Worm (Caenorhabditis elegans) whole organism, L4 larva: ENCODE measurements around the gene spig-8.

Experiments used
- D1046.2 ChIP-seq: fragments of 200-800 bp; sonication (Bioruptor generic); IDR thresholded peaks from 2 replicates; pipeline ENCODE4 v1.3.6; 2022; ENCODE audit warnings: missing genetic modification characterization, missing compliant biosample characterization
- T26A8.4 ChIP-seq: fragments of 200-800 bp; sonication (Bioruptor generic); IDR thresholded peaks from 2 replicates; pipeline ENCODE4 v1.3.6; 2022; ENCODE audit warnings: missing genetic modification characterization, missing compliant biosample characterization
- Y75B8A.6 ChIP-seq: fragments of 200-800 bp; sonication (Bioruptor generic); IDR thresholded peaks from 2 replicates; pipeline ENCODE4 v1.3.6; 2022; ENCODE audit warnings: missing genetic modification reagents, missing genetic modification characterization, missing compliant biosample characterization
- ceh-62 ChIP-seq: sonication (generic microtip); optimal IDR thresholded peaks from 2 replicates; lab custom pipeline; 2017; ENCODE audit warnings: missing biosample characterization, missing genetic modification characterization
- ceh-82 ChIP-seq: sonication (generic microtip); optimal IDR thresholded peaks from 2 replicates; lab custom pipeline; 2017; ENCODE audit warnings: missing biosample characterization, missing genetic modification characterization
- ctbp-1 ChIP-seq: fragments of 200-800 bp; sonication (Bioruptor generic); IDR thresholded peaks from 2 replicates; pipeline ENCODE4 v1.3.6; 2022; ENCODE audit warnings: missing genetic modification reagents, missing genetic modification characterization, missing compliant biosample characterization
- daf-16 ChIP-seq, 3 experiments: sonication (generic microtip); optimal IDR thresholded peaks; 2 replicates each; lab custom pipeline; 2016 to 2017; ENCODE audit warnings: missing genetic modification characterization in 3 of 3, missing genetic modification reagents in 3 of 3, mild to moderate bottlenecking in 2 of 3, missing compliant biosample characterization in 2 of 3, missing biosample characterization in 1 of 3, moderate library complexity in 1 of 3
- dmd-6 ChIP-seq: fragments of 200-800 bp; sonication (Bioruptor generic); IDR thresholded peaks from 2 replicates; pipeline ENCODE4 v1.3.6; 2022; ENCODE audit warnings: missing genetic modification reagents, missing genetic modification characterization, missing compliant biosample characterization
- duxl-1 ChIP-seq: sonication (generic microtip); optimal IDR thresholded peaks from 2 replicates; lab custom pipeline; 2016; ENCODE audit warnings: mild to moderate bottlenecking, missing genetic modification characterization, moderate library complexity, missing compliant biosample characterization; ENCODE audit not compliant: poor library complexity
- fkh-10 ChIP-seq: fragments of 150-350 bp; optimal IDR thresholded peaks from 2 replicates; lab custom pipeline; 2014; ENCODE audit warnings: missing biosample characterization, missing genetic modification reagents, missing genetic modification characterization
- hlh-11 ChIP-seq: fragments of 200-800 bp; sonication (Bioruptor generic); optimal IDR thresholded peaks from 2 replicates; lab custom pipeline; 2018; ENCODE audit warnings: mild to moderate bottlenecking, missing genetic modification characterization, missing compliant biosample characterization
- hlh-30 ChIP-seq: sonication (generic microtip); optimal IDR thresholded peaks from 2 replicates; lab custom pipeline; 2017; ENCODE audit warnings: antibody characterized with exemption, mild to moderate bottlenecking, missing genetic modification characterization, missing compliant biosample characterization; ENCODE audit not compliant: insufficient read depth
- hmg-1.1 ChIP-seq: fragments of 200-800 bp; sonication (Bioruptor generic); IDR thresholded peaks from 2 replicates; pipeline ENCODE4 v1.3.6; 2022; ENCODE audit warnings: missing genetic modification reagents, missing genetic modification characterization, missing compliant biosample characterization
- jun-1 ChIP-seq: fragments of 150-350 bp; optimal IDR thresholded peaks from 2 replicates; lab custom pipeline; 2014; ENCODE audit warnings: missing biosample characterization, missing genetic modification reagents, missing genetic modification characterization
- lim-7 ChIP-seq: fragments of 200-800 bp; sonication (Bioruptor generic); IDR thresholded peaks from 2 replicates; pipeline ENCODE4 v1.3.6; 2022; ENCODE audit warnings: missing genetic modification characterization, missing compliant biosample characterization
- lin-15B ChIP-seq: fragments of 150-350 bp; sonication (generic microtip); optimal IDR thresholded peaks from 3 replicates; lab custom pipeline; 2014; ENCODE audit warnings: missing biosample characterization, missing genetic modification characterization
- lin-29 ChIP-seq: fragments of 200-800 bp; sonication (Bioruptor generic); IDR thresholded peaks from 2 replicates; pipeline ENCODE4 v1.3.6; 2022; ENCODE audit warnings: missing genetic modification reagents, missing genetic modification characterization, missing compliant biosample characterization
- lin-38 ChIP-seq: fragments of 200-800 bp; sonication (Bioruptor generic); IDR thresholded peaks from 2 replicates; pipeline ENCODE4 v1.3.6; 2022; ENCODE audit warnings: missing genetic modification reagents, missing genetic modification characterization, missing compliant biosample characterization
- lin-39 ChIP-seq: fragments of 150-350 bp; optimal IDR thresholded peaks from 2 replicates; lab custom pipeline; 2014; ENCODE audit warnings: missing biosample characterization, missing genetic modification reagents, missing genetic modification characterization
- lir-3 ChIP-seq: sonication (generic microtip); optimal IDR thresholded peaks from 2 replicates; lab custom pipeline; 2016; ENCODE audit warnings: mild to moderate bottlenecking, missing genetic modification characterization, missing compliant biosample characterization
- madf-5 ChIP-seq, 2 experiments: fragments of 200-800 bp; sonication (Bioruptor generic); IDR thresholded peaks; 2 replicates each; pipeline ENCODE4 v1.3.6; 2022; ENCODE audit warnings: missing compliant biosample characterization in 2 of 2, missing genetic modification characterization in 2 of 2
- mdl-1 ChIP-seq, 2 experiments: fragments of 150-350 bp in 1 of 2; sonication (generic microtip) in 1 of 2; optimal IDR thresholded peaks; 2 replicates each; lab custom pipeline; 2014 to 2017; ENCODE audit warnings: missing biosample characterization in 2 of 2, missing genetic modification characterization in 2 of 2
- mep-1 ChIP-seq: fragments of 150-350 bp; sonication (generic microtip); optimal IDR thresholded peaks from 3 replicates; lab custom pipeline; 2014; ENCODE audit warnings: missing biosample characterization, missing genetic modification characterization
- mxl-2 ChIP-seq: fragments of 200-800 bp; sonication (Bioruptor generic); conservative IDR thresholded peaks from 2 replicates; pipeline ENCODE4 v1.3.6; 2022; ENCODE audit warnings: missing genetic modification reagents, missing genetic modification characterization, missing compliant biosample characterization
- nhr-10 ChIP-seq: fragments of 150-350 bp; optimal IDR thresholded peaks from 2 replicates; lab custom pipeline; 2014; ENCODE audit warnings: missing biosample characterization, missing genetic modification characterization
- nhr-102 ChIP-seq: sonication (generic microtip); optimal IDR thresholded peaks from 2 replicates; lab custom pipeline; 2016; ENCODE audit warnings: mild to moderate bottlenecking, missing genetic modification characterization, moderate library complexity, missing compliant biosample characterization
- nhr-111 ChIP-seq: fragments of 200-800 bp; sonication (Bioruptor generic); optimal IDR thresholded peaks from 2 replicates; lab custom pipeline; 2018; ENCODE audit warnings: mild to moderate bottlenecking, missing genetic modification characterization, missing compliant biosample characterization
- nhr-237 ChIP-seq: sonication (generic microtip); optimal IDR thresholded peaks from 2 replicates; lab custom pipeline; 2017; ENCODE audit warnings: missing biosample characterization, missing genetic modification characterization
- nhr-6 ChIP-seq: fragments of 150-350 bp; optimal IDR thresholded peaks from 2 replicates; lab custom pipeline; 2014; ENCODE audit warnings: missing biosample characterization, missing genetic modification characterization
- rbr-2 ChIP-seq: sonication (generic microtip); optimal IDR thresholded peaks from 2 replicates; lab custom pipeline; 2016; ENCODE audit warnings: missing genotype, missing genetic modification characterization, missing compliant biosample characterization
- snpc-1.2 ChIP-seq: fragments of 200-800 bp; sonication (Bioruptor generic); IDR thresholded peaks from 2 replicates; pipeline ENCODE4 v1.3.6; 2022; ENCODE audit warnings: missing genetic modification reagents, missing genetic modification characterization, missing compliant biosample characterization
- tag-97 ChIP-seq: fragments of 200-800 bp; sonication (Bioruptor generic); IDR thresholded peaks from 2 replicates; pipeline ENCODE4 v1.3.6; 2022; ENCODE audit warnings: missing genetic modification characterization, missing compliant biosample characterization
- unc-130 ChIP-seq: sonication (generic microtip); optimal IDR thresholded peaks from 2 replicates; lab custom pipeline; 2016; ENCODE audit warnings: missing genetic modification reagents, missing genetic modification characterization, missing compliant biosample characterization
- unc-39 ChIP-seq: sonication (generic microtip); optimal IDR thresholded peaks from 2 replicates; lab custom pipeline; 2017; ENCODE audit warnings: missing biosample characterization, missing genetic modification characterization
- unc-62 ChIP-seq, 3 experiments: fragments of 150-350 bp in 1 of 3; sonication (generic microtip); optimal IDR thresholded peaks in 2 of 3; peaks in 1 of 3; 1 replicate in 1 of 3; 2 replicates in 2 of 3; lab custom pipeline; 2014 to 2017; ENCODE audit warnings: missing biosample characterization in 3 of 3, missing genetic modification characterization in 3 of 3, missing genetic modification reagents in 3 of 3, missing genotype in 1 of 3
- zag-1 ChIP-seq: fragments of 150-350 bp; optimal IDR thresholded peaks from 2 replicates; lab custom pipeline; 2014; ENCODE audit warnings: missing biosample characterization, missing genetic modification characterization
- zfp-2 ChIP-seq: sonication (generic microtip); optimal IDR thresholded peaks from 2 replicates; lab custom pipeline; 2016; ENCODE audit warnings: mild to moderate bottlenecking, missing genetic modification characterization, missing compliant biosample characterization
- zfp-3 ChIP-seq: fragments of 200-800 bp; sonication (Bioruptor generic); conservative IDR thresholded peaks from 2 replicates; pipeline ENCODE4 v1.3.6; 2022; ENCODE audit warnings: missing genetic modification reagents, missing genetic modification characterization, missing compliant biosample characterization
- ztf-7 ChIP-seq: fragments of 150-350 bp; optimal IDR thresholded peaks from 2 replicates; lab custom pipeline; 2014; ENCODE audit warnings: missing biosample characterization, missing genetic modification characterization

The spig-8 gene

DNA sequence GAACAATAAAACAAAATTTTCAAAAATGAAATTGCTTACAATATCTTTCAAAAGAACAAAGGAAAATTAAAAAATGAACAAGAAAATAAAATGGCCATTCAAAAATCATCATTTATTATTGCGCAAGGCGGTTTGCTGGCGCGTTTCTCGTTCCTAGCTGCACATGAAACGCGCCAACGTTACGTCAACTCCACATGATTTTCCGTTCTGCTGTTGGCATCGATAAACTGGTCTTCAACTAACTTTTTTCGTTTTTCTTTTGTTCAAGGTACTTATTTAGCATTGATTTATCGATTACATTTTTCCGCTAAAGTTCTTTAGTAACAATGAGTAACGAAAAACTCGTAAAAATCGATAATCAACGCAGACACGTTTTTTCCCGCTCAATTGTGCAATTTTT, 5.7 kb downstream of the spig-8 start, which contains the start of the genes Y57E12AL.6 and Y57E12AL.1 (continued):
- TF ChIP-seq madf-5 (GFP tag; IDR thresholded peaks at IDR 0.05; lab: Robert Waterston, UW) (no peak), duxl-1 (tag; lab: Kevin White, UChicago) (peak; percentile 60), fkh-10 (GFP tag; lab: Kevin White, UChicago) (peak; percentile 43), ctbp-1 (no peak), unc-130 (peak; percentile 16), ztf-7 (tag; lab: Kevin White, UChicago) (peak; percentile 84), hlh-30 (tag; lab: Kevin White, UChicago) (peak; percentile 95), zfp-3 (GFP tag; lab: Robert Waterston, UW) (0 out of 2 replicates have a peak, but pooled peaks have one; percentile 67), hmg-1.1 (GFP tag; lab: Robert Waterston, UW) (peak; percentile 58), rbr-2 (tag; lab: Kevin White, UChicago) (peak; percentile 78), nhr-10 (tag; lab: Kevin White, UChicago) (no peak), ceh-62 (tag; lab: Kevin White, UChicago) (no peak), nhr-6 (tag; lab: Kevin White, UChicago) (peak; percentile 56), lim-7 (GFP tag; lab: Robert Waterston, UW) (no peak), nhr-102 (peak; percentile 81), mep-1 (tag; lab: Kevin White, UChicago) (peak; percentile 91), dmd-6 (GFP tag; lab: Robert Waterston, UW) (peak; percentile 80), zfp-2 (no peak), T26A8.4 (peak; percentile 64), D1046.2 (no peak), daf-16 (GFP tag; optimal IDR thresholded peaks at IDR 0.05; lab: Kevin White, UChicago) (no peak), daf-16 (tag; optimal IDR thresholded peaks at IDR 0.05; lab: Kevin White, UChicago) (peak; percentile 64), lin-15B (tag; lab: Kevin White, UChicago) (no peak), lin-29 (GFP tag; lab: Robert Waterston, UW) (no peak)
- TF ChIP-seq, all 104 proteins: peak for 37

DNA sequence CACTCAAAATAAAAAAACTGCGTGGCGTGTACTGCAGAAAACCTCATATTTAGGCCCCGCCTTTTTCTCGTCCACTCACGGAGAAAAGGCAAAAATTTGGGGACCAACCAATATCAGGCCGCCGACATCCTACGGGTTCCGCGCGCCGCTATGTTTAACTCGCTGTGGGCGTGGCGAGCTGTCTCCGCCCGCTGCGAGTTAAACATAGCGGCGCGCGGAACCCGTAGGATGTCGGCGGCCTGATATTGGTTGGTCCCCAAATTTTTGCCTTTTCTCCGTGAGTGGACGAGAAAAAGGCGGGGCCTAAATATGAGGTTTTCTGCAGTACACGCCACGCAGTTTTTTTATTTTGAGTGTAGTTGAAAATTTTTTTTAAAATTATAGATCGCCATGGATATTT, 8.1 kb downstream of the spig-8 start, which contains the start of gene tmem-258:
Gene tmem-258 (plus strand): TSS at position 385 of the 400 bp plus-strand sequence.
- TF ChIP-seq lin-38 (GFP tag; lab: Robert Waterston, UW) = peak; percentile 31
- TF ChIP-seq, all 104 proteins: peak for 1; not testable (repeated sequence) for 103

DNA sequence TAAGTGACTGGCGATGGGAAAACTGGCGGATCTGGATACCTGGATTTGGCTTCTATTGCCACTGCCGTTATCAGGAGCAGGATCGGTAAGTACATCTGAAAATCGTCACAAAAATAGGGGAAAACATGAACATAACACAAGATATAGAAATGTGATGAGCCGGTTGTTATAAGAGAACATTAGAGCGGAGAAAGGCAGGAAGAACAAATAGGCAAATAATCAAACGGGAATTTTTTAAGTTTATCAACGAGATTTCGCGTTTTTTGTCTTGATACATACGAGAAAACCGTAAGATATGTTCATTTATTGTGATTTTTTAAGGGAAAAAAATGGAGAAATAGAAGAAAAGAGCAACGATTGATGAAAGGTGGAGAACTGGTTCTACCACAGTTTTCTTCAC, 10.5 kb downstream of the spig-8 start, which contains the start of gene Y57E12AR.1:
Gene Y57E12AR.1 (minus strand): TSS at position 101 of the 400 bp plus-strand sequence.
- TF ChIP-seq nhr-237 (tag; lab: Kevin White, UChicago) = no peak
- no peak for TF ChIP-seq zag-1
- TF ChIP-seq unc-130 = no peak
- TF ChIP-seq lir-3 (tag; lab: Kevin White, UChicago) = no peak
- no peak for TF ChIP-seq lin-39 (tag; lab: Kevin White, UChicago)
- no peak for TF ChIP-seq nhr-111 (GFP tag; lab: Kevin White, UChicago)
- TF ChIP-seq mxl-2 = no peak
- no peak for TF ChIP-seq tag-97 (GFP tag; lab: Robert Waterston, UW)
- TF ChIP-seq snpc-1.2 = no peak
- TF ChIP-seq T26A8.4 = no peak
- TF ChIP-seq ceh-82 (tag; lab: Kevin White, UChicago) = no peak
- TF ChIP-seq jun-1 = no peak
- TF ChIP-seq hmg-1.1 (GFP tag; lab: Robert Waterston, UW) = no peak
- TF ChIP-seq madf-5 (GFP tag; IDR thresholded peaks at IDR 0.05; lab: Robert Waterston, UW) = no peak
- no peak for TF ChIP-seq ctbp-1
- TF ChIP-seq unc-39 = no peak
- no peak for TF ChIP-seq mdl-1 (tag; optimal IDR thresholded peaks at IDR 0.05; lab: Kevin White, UChicago)
- TF ChIP-seq, all 104 proteins: peak for 0

ce11 chrV:7068861-7069260, 14.2 kb downstream of the spig-8 start:
- no peak for TF ChIP-seq Y75B8A.6 (GFP tag; lab: Robert Waterston, UW)
- no peak for TF ChIP-seq hlh-11 (tag; lab: Kevin White, UChicago)
- TF ChIP-seq unc-62 (GFP tag; optimal IDR thresholded peaks at IDR 0.05 in 1 of 2; lab: Kevin White, UChicago) = peak in 1 of 2 experiments; percentile 59
- no peak for TF ChIP-seq unc-62 (tag; optimal IDR thresholded peaks at IDR 0.05; lab: Kevin White, UChicago)
